Fruit fly (Drosophila melanogaster) whole organism, embryonic: ENCODE results near the gene CG13002.

Source experiments
- Atf-2 ChIP-seq: fragments of 200-800 bp; sonication (Bioruptor generic); optimal IDR thresholded peaks from 2 replicates; lab custom pipeline; 2016; ENCODE audit warnings: missing biosample characterization, missing genetic modification characterization
- Atf3 ChIP-seq: fragments of 200-800 bp; sonication (Bioruptor generic); optimal IDR thresholded peaks from 3 replicates; lab custom pipeline; 2016; ENCODE audit warnings: missing biosample characterization, missing genetic modification characterization
- CG10462 ChIP-seq: fragments of 200-800 bp; sonication (Bioruptor generic); optimal IDR thresholded peaks from 2 replicates; lab custom pipeline; 2016; ENCODE audit warnings: missing biosample characterization, missing genetic modification characterization
- CG10959 ChIP-seq: fragments of 200-800 bp; sonication (Bioruptor generic); IDR thresholded peaks from 2 replicates; pipeline ENCODE4 v1.3.6; 2022; ENCODE audit warnings: missing biosample characterization, missing genetic modification characterization
- CG11247 ChIP-seq: fragments of 200-800 bp; sonication (Bioruptor generic); IDR thresholded peaks from 2 replicates; pipeline ENCODE4 v1.3.6; 2022; ENCODE audit warnings: missing biosample characterization, missing genetic modification characterization
- CG11696 ChIP-seq: fragments of 200-800 bp; sonication (Bioruptor generic); IDR thresholded peaks from 2 replicates; pipeline ENCODE4 v1.3.6; 2022; ENCODE audit warnings: missing biosample characterization, missing genetic modification characterization
- CG12219 ChIP-seq: fragments of 200-800 bp; sonication (Bioruptor generic); optimal IDR thresholded peaks from 3 replicates; lab custom pipeline; 2018; ENCODE audit warnings: missing biosample characterization, mild to moderate bottlenecking, missing genetic modification characterization
- CG13894 ChIP-seq: fragments of 200-800 bp; sonication (Bioruptor generic); optimal IDR thresholded peaks from 3 replicates; lab custom pipeline; 2018; ENCODE audit warnings: missing biosample characterization, mild to moderate bottlenecking, missing genetic modification characterization, moderate library complexity
- CG14050 ChIP-seq: fragments of 200-800 bp; sonication (Bioruptor generic); IDR thresholded peaks from 3 replicates; pipeline ENCODE4 v1.3.6; 2022; ENCODE audit warnings: missing biosample characterization, missing genetic modification characterization
- CG15479 ChIP-seq: fragments of 200-800 bp; sonication (Bioruptor generic); optimal IDR thresholded peaks from 3 replicates; lab custom pipeline; 2019; ENCODE audit warnings: missing biosample characterization, mild to moderate bottlenecking, missing genetic modification characterization, moderate library complexity
- CG1603 ChIP-seq: fragments of 200-800 bp; sonication (Bioruptor generic); optimal IDR thresholded peaks from 2 replicates; lab custom pipeline; 2019; ENCODE audit warnings: missing biosample characterization, mild to moderate bottlenecking, missing genetic modification characterization, moderate library complexity
- CG17568 ChIP-seq: fragments of 200-800 bp; sonication (Bioruptor generic); optimal IDR thresholded peaks from 2 replicates; lab custom pipeline; 2018; ENCODE audit warnings: missing biosample characterization, mild to moderate bottlenecking, missing genetic modification characterization, moderate library complexity
- CG17912 ChIP-seq: fragments of 200-800 bp; sonication (Bioruptor generic); optimal IDR thresholded peaks from 2 replicates; lab custom pipeline; 2018; ENCODE audit warnings: missing biosample characterization, mild to moderate bottlenecking, missing genetic modification characterization
- CG2120 ChIP-seq: fragments of 200-800 bp; sonication (Bioruptor generic); optimal IDR thresholded peaks from 3 replicates; lab custom pipeline; 2016; ENCODE audit warnings: missing biosample characterization, missing genetic modification characterization
- CG2129 ChIP-seq: fragments of 200-800 bp; sonication (Bioruptor generic); IDR thresholded peaks from 2 replicates; pipeline ENCODE4 v1.3.6; 2022; ENCODE audit warnings: missing biosample characterization, missing genetic modification characterization; ENCODE audit not compliant: partially characterized antibody
- CG2199 ChIP-seq: fragments of 200-800 bp; sonication (Bioruptor generic); IDR thresholded peaks from 3 replicates; pipeline ENCODE4 v1.3.6; 2022; ENCODE audit warnings: missing biosample characterization, missing genetic modification characterization
- CG30403 ChIP-seq: fragments of 200-800 bp; sonication (Bioruptor generic); optimal IDR thresholded peaks from 3 replicates; lab custom pipeline; 2016; ENCODE audit warnings: missing biosample characterization, missing genetic modification characterization
- CG30431 ChIP-seq: fragments of 200-800 bp; sonication (Bioruptor generic); optimal IDR thresholded peaks from 2 replicates; lab custom pipeline; 2017; ENCODE audit warnings: missing biosample characterization, missing genetic modification characterization
- CG34422 ChIP-seq: fragments of 200-800 bp; sonication (Bioruptor generic); IDR thresholded peaks from 3 replicates; pipeline ENCODE4 v1.3.6; 2022; ENCODE audit warnings: missing biosample characterization, missing genetic modification characterization
- CG3726 ChIP-seq: fragments of 200-800 bp; sonication (Bioruptor generic); IDR thresholded peaks from 3 replicates; pipeline ENCODE4, ENCODE4 v1.3.6; 2022; ENCODE audit warnings: missing biosample characterization, missing genetic modification characterization
- CG4424 ChIP-seq: fragments of 200-800 bp; sonication (Bioruptor generic); optimal IDR thresholded peaks from 3 replicates; lab custom pipeline; 2016; ENCODE audit warnings: missing biosample characterization, missing genetic modification characterization
- CG6175 ChIP-seq: fragments of 200-800 bp; sonication (Bioruptor generic); IDR thresholded peaks from 3 replicates; pipeline ENCODE4 v1.3.6; 2022; ENCODE audit warnings: missing biosample characterization, missing genetic modification characterization
- CG7271 ChIP-seq: fragments of 200-800 bp; sonication (Bioruptor generic); optimal IDR thresholded peaks from 2 replicates; lab custom pipeline; 2018; ENCODE audit warnings: missing biosample characterization, mild to moderate bottlenecking, missing genetic modification characterization, moderate library complexity
- CG9876 ChIP-seq: fragments of 200-800 bp; sonication (Bioruptor generic); optimal IDR thresholded peaks from 2 replicates; lab custom pipeline; 2016; ENCODE audit warnings: missing biosample characterization, missing genetic modification characterization
- Dad ChIP-seq: fragments of 200-800 bp; sonication (Bioruptor generic); optimal IDR thresholded peaks from 3 replicates; lab custom pipeline; 2016; ENCODE audit warnings: missing biosample characterization, missing genetic modification characterization
- H2.0 ChIP-seq: fragments of 200-800 bp; sonication (Bioruptor generic); IDR thresholded peaks from 2 replicates; pipeline ENCODE4 v1.3.6; 2022; ENCODE audit warnings: missing biosample characterization, missing genetic modification characterization
- HHEX ChIP-seq: fragments of 200-800 bp; sonication (Bioruptor generic); optimal IDR thresholded peaks from 3 replicates; lab custom pipeline; 2017; ENCODE audit warnings: missing biosample characterization, mild to moderate bottlenecking, missing genetic modification characterization, missing genetic modification reagents
- Hr3 ChIP-seq: fragments of 200-800 bp; sonication (Bioruptor generic); optimal IDR thresholded peaks from 3 replicates; lab custom pipeline; 2016; ENCODE audit warnings: missing biosample characterization, missing genetic modification characterization
- Max ChIP-seq: fragments of 200-800 bp; sonication (Bioruptor generic); optimal IDR thresholded peaks from 2 replicates; lab custom pipeline; 2016; ENCODE audit warnings: missing biosample characterization, mild to moderate bottlenecking, missing genetic modification characterization
- NC2α ChIP-seq: fragments of 200-800 bp; sonication (Bioruptor generic); optimal IDR thresholded peaks from 2 replicates; lab custom pipeline; 2016; ENCODE audit warnings: missing biosample characterization, missing genetic modification characterization
- Ravus ChIP-seq: fragments of 200-800 bp; sonication (Bioruptor generic); IDR thresholded peaks from 2 replicates; pipeline ENCODE4 v1.3.6; 2022; ENCODE audit warnings: missing biosample characterization, missing genetic modification characterization
- YL-1 ChIP-seq: fragments of 200-800 bp; sonication (Bioruptor generic); optimal IDR thresholded peaks from 3 replicates; lab custom pipeline; 2017; ENCODE audit warnings: missing biosample characterization, mild to moderate bottlenecking, missing genetic modification characterization
- ase ChIP-seq: fragments of 200-800 bp; sonication (Bioruptor generic); IDR thresholded peaks from 3 replicates; pipeline ENCODE4 v1.3.6; 2022; ENCODE audit warnings: missing biosample characterization, missing genetic modification characterization
- bab2 ChIP-seq: fragments of 200-800 bp; sonication (Bioruptor generic); optimal IDR thresholded peaks from 2 replicates; lab custom pipeline; 2016; ENCODE audit warnings: missing biosample characterization, missing genetic modification characterization
- fu2 ChIP-seq: fragments of 200-800 bp; sonication (Bioruptor generic); optimal IDR thresholded peaks from 2 replicates; lab custom pipeline; 2016; ENCODE audit warnings: missing biosample characterization, missing genetic modification characterization
- gro ChIP-seq: fragments of 200-800 bp; sonication (Bioruptor generic); optimal IDR thresholded peaks from 2 replicates; lab custom pipeline; 2016; ENCODE audit warnings: missing biosample characterization, missing genetic modification characterization
- ind ChIP-seq: fragments of 200-800 bp; sonication (Bioruptor generic); optimal IDR thresholded peaks from 3 replicates; lab custom pipeline; 2016; ENCODE audit warnings: missing biosample characterization, missing genetic modification characterization
- inv ChIP-seq: fragments of 200-800 bp; sonication (Bioruptor generic); IDR thresholded peaks from 2 replicates; pipeline ENCODE4 v1.3.6; 2022; ENCODE audit warnings: missing biosample characterization, missing genetic modification characterization; ENCODE audit not compliant: partially characterized antibody
- jigr1 ChIP-seq: fragments of 200-800 bp; sonication (Bioruptor generic); IDR thresholded peaks from 3 replicates; pipeline ENCODE4 v1.3.6; 2022; ENCODE audit warnings: missing biosample characterization, missing genetic modification characterization
- lola ChIP-seq, 3 experiments: fragments of >200 bp in 2 of 3; fragments of 200-800 bp in 1 of 3; sonication (Bioruptor generic) in 1 of 3; optimal IDR thresholded peaks; 2 replicates each; lab custom pipeline; 2017 to 2019; ENCODE audit warnings: missing biosample characterization in 3 of 3, missing genetic modification characterization in 3 of 3, mild to moderate bottlenecking in 1 of 3, moderate library complexity in 1 of 3
- nom ChIP-seq: fragments of 200-800 bp; sonication (Bioruptor generic); optimal IDR thresholded peaks from 2 replicates; lab custom pipeline; 2017; ENCODE audit warnings: missing biosample characterization, missing genetic modification characterization, mild to moderate bottlenecking, moderate library complexity, missing genetic modification reagents
- org-1 ChIP-seq: fragments of 200-800 bp; sonication (Bioruptor generic); optimal IDR thresholded peaks from 2 replicates; lab custom pipeline; 2017; ENCODE audit warnings: missing biosample characterization, missing genetic modification characterization
- pan ChIP-seq, 4 experiments: fragments of >200 bp in 3 of 4; fragments of 200-800 bp in 1 of 4; sonication (Bioruptor generic) in 1 of 4; optimal IDR thresholded peaks in 3 of 4; IDR thresholded peaks in 1 of 4; 2 replicates each; pipeline versions ENCODE4 v1.3.6 to Lab custom; 2017 to 2022; ENCODE audit warnings: missing biosample characterization in 2 of 4, missing genetic modification characterization in 2 of 4, mixed read lengths in 1 of 4
- prd ChIP-seq, 3 experiments: fragments of >200 bp in 2 of 3; fragments of 200-800 bp in 1 of 3; sonication (Bioruptor generic) in 1 of 3; optimal IDR thresholded peaks in 2 of 3; IDR thresholded peaks in 1 of 3; 2 replicates in 2 of 3; 3 replicates in 1 of 3; pipeline versions ENCODE4 v1.3.6 to Lab custom; 2017 to 2022; ENCODE audit warnings: missing biosample characterization in 1 of 3, missing genetic modification characterization in 1 of 3
- sisA ChIP-seq: fragments of 200-800 bp; sonication (Bioruptor generic); IDR thresholded peaks from 2 replicates; pipeline ENCODE4 v1.3.6; 2022; ENCODE audit warnings: missing biosample characterization, missing genetic modification characterization
- stc ChIP-seq: fragments of 200-800 bp; sonication (Bioruptor generic); IDR thresholded peaks from 2 replicates; pipeline ENCODE4 v1.3.6; 2022; ENCODE audit warnings: missing biosample characterization, missing genetic modification characterization
- tin ChIP-seq: fragments of 200-800 bp; sonication (Bioruptor generic); optimal IDR thresholded peaks from 3 replicates; lab custom pipeline; 2016; ENCODE audit warnings: missing biosample characterization, missing genetic modification characterization
- ttk ChIP-seq: fragments of 200-800 bp; sonication (Bioruptor generic); IDR thresholded peaks from 2 replicates; pipeline ENCODE4 v2.1.2; 2022; ENCODE audit warnings: missing biosample characterization, missing genetic modification characterization

Gene CG13002

DNA sequence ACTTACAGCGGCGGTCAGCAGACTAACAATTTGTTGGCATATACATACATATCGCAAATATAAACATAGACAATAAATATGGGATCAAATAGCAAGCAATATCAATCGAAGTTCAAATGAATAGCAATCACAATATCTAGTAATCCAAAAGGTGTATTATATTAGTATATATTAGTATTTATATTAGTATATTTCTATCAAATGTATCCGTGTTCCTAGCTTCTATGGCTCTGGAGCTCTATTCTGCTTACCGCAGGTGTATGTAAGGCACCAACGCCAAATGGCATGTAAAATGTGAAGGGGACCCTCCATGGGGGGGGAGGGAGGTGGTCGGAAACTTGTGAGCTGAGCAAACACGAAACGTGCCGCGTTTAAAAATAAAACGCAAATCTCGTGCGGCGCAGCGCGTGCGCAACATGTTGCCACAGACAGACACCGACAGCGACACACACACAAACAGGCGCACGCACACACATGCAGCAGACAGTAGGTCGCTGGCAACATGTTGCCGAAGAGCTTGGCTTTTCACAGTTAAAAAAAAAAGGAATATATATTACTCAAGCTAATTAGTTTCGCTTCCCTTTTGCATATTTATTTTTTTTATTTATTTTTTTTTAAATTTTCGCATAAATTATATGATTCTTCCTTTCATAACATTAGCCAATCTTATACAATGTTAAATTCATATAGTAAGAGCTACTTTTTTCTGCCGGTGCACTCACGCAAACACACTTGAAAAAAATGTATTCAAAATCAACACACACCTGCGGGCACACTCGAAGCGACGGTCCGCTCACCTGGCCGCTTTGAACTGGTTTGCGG is 41.1 kb downstream of the CG13002 start (continued):
- TF ChIP-seq CG2199 (GFP tag; lab: Robert Waterston, UW) (peak; percentile 69; the same call in 2 of the 3 replicates), CG14050 (GFP tag; lab: Robert Waterston, UW) (peak; percentile 45; the same call in 2 of the 3 replicates), CG10462 (GFP tag; lab: Kevin White, UChicago) (no peak), Max (GFP tag; lab: Kevin White, UChicago) (peak; percentile 1), CG6175 (peak; percentile 54; the same call in 1 of the 3 replicates), ind (GFP tag; lab: Kevin White, UChicago) (peak; percentile 58), CG12219 (peak; percentile 27), inv (GFP tag; lab: Robert Waterston, UW) (no peak), prd (optimal IDR thresholded peaks at IDR 0.05; lab: Kevin White, UChicago) (no peak), prd (GFP tag; IDR thresholded peaks at IDR 0.05; lab: Robert Waterston, UW) (peak; percentile 71), CG10959 (GFP tag; lab: Robert Waterston, UW) (0 out of 2 replicates have a peak, but pooled peaks have one; percentile 27), CG17568 (GFP tag; lab: Kevin White, UChicago) (peak; percentile 34), YL-1 (no peak), CG3726 (peak; percentile 37; the same call in 2 of the 3 replicates), ttk (peak; percentile 75), tin (GFP tag; lab: Kevin White, UChicago) (peak; percentile 68), Atf-2 (GFP tag; lab: Kevin White, UChicago) (no peak), CG7271 (no peak), NC2α (no peak), Hr3 (GFP tag; lab: Kevin White, UChicago) (peak; percentile 65), CG2120 (GFP tag; lab: Kevin White, UChicago) (peak; percentile 57), ase (GFP tag; lab: Robert Waterston, UW) (peak; percentile 60; the same call in 1 of the 3 replicates), nom (peak; percentile 56), CG9876 (GFP tag; lab: Kevin White, UChicago) (no peak), CG17912 (GFP tag; lab: Kevin White, UChicago) (no peak), CG2129 (GFP tag; lab: Robert Waterston, UW) (no peak), org-1 (GFP tag; lab: Kevin White, UChicago) (peak; percentile 19), jigr1 (GFP tag; lab: Robert Waterston, UW) (peak; percentile 42; the same call in 2 of the 3 replicates), CG34422 (peak; percentile 41; the same call in 1 of the 3 replicates), CG1603 (tag; lab: Kevin White, UChicago) (peak; percentile 2), lola (GFP tag; optimal IDR thresholded peaks at IDR 0.05; lab: Kevin White, UChicago) (peak in 1 of 3 experiments; percentile 25), H2.0 (GFP tag; lab: Robert Waterston, UW) (peak; percentile 57), HHEX (peak; percentile 68), bab2 (GFP tag; lab: Kevin White, UChicago) (peak; percentile 40), CG4424 (GFP tag; lab: Kevin White, UChicago) (peak; percentile 64), CG11696 (peak; percentile 89), CG30403 (GFP tag; lab: Kevin White, UChicago) (peak; percentile 71), CG11247 (GFP tag; lab: Robert Waterston, UW) (peak; percentile 47), gro (GFP tag; lab: Kevin White, UChicago) (no peak), fu2 (GFP tag; lab: Kevin White, UChicago) (no peak), pan (optimal IDR thresholded peaks at IDR 0.05; lab: Kevin White, UChicago) (no peak), pan (GFP tag; optimal IDR thresholded peaks at IDR 0.05 in 1 of 2, IDR thresholded peaks at IDR 0.05 in 1 of 2) (peak in 1 of 2 experiments; percentile 72), CG15479 (GFP tag; lab: Kevin White, UChicago) (no peak), Atf3 (GFP tag; lab: Kevin White, UChicago) (no peak), sisA (peak; percentile 71), CG13894 (tag; lab: Kevin White, UChicago) (peak; percentile 36), CG30431 (GFP tag; lab: Kevin White, UChicago) (peak; percentile 27), stc (GFP tag; lab: Robert Waterston, UW) (peak; percentile 81), Ravus (GFP tag; lab: Robert Waterston, UW) (no peak; the same call in 1 of the 2 replicates), Dad (GFP tag; lab: Kevin White, UChicago) (no peak)
